Worm (Caenorhabditis elegans): Measurements from ENCODE around the gene B0238.9.

B0238.9 gene

ce11 chrV:5272619-5273074, 5.3 kb downstream of the B0238.9 start:
- TF ChIP-seq ztf-3 (GFP tag; optimal IDR thresholded peaks at IDR 0.05) (peak; percentile 34), T26A5.8 (tag; optimal IDR thresholded peaks at IDR 0.05) (no peak), B0261.1 (tag; optimal IDR thresholded peaks at IDR 0.05) (no peak), lsl-1 (GFP tag; optimal IDR thresholded peaks at IDR 0.05) (no peak), ztf-22 (GFP tag; optimal IDR thresholded peaks at IDR 0.05) (peak; percentile 1), bed-1 (GFP tag; IDR thresholded peaks at IDR 0.05) (no peak), pbrm-1 (GFP tag; IDR thresholded peaks at IDR 0.05) (peak; percentile 34; the same call in 1 of the 2 replicates)

ce11 chrV:5272034-5272433, 5.9 kb downstream of the B0238.9 start:
- no peak for TF ChIP-seq F23B12.7 (tag; optimal IDR thresholded peaks at IDR 0.05; ENCODE audit: insufficient read depth)
- TF ChIP-seq sptf-2 (GFP tag; optimal IDR thresholded peaks at IDR 0.05): no peak
- TF ChIP-seq rcor-1 (GFP tag; IDR thresholded peaks at IDR 0.05): no peak
- no peak for TF ChIP-seq tbx-9 (tag; optimal IDR thresholded peaks at IDR 0.05; ENCODE audit: borderline replicate concordance)
- TF ChIP-seq F33H1.4 (GFP tag; IDR thresholded peaks at IDR 0.05): no peak
- no peak for TF ChIP-seq hsf-1 (GFP tag; IDR thresholded peaks at IDR 0.05)
- TF ChIP-seq hlh-26 (GFP tag; conservative IDR thresholded peaks at IDR 0.05): no peak
- no peak for TF ChIP-seq ztf-3 (GFP tag; optimal IDR thresholded peaks at IDR 0.05)
- no peak for TF ChIP-seq nfya-2 (GFP tag; IDR thresholded peaks at IDR 0.05)

ce11 chrV:5271487-5271886, 6.4 kb downstream of the B0238.9 start:
- TF ChIP-seq dpff-1 (tag; optimal IDR thresholded peaks at IDR 0.05): no peak
- TF ChIP-seq sdz-38 (tag; optimal IDR thresholded peaks at IDR 0.05): no peak
- no peak for TF ChIP-seq mxl-1 (tag; optimal IDR thresholded peaks at IDR 0.05)
- no peak for TF ChIP-seq hmg-20 (GFP tag; IDR thresholded peaks at IDR 0.05)
- TF ChIP-seq mes-4 (tag; optimal IDR thresholded peaks at IDR 0.05): no peak
- no peak for TF ChIP-seq tbx-9 (tag; optimal IDR thresholded peaks at IDR 0.05; ENCODE audit: borderline replicate concordance)
- TF ChIP-seq T07F8.4 (tag; optimal IDR thresholded peaks at IDR 0.05): no peak
- no peak for TF ChIP-seq hrde-1 (tag; optimal IDR thresholded peaks at IDR 0.05; ENCODE audit: borderline replicate concordance)
- TF ChIP-seq aptf-2 (GFP tag; conservative IDR thresholded peaks at IDR 0.05): no peak
- TF ChIP-seq B0261.1 (tag; optimal IDR thresholded peaks at IDR 0.05): no peak
- no peak for TF ChIP-seq snpc-1.3 (tag; optimal IDR thresholded peaks at IDR 0.05; ENCODE audit: insufficient read depth)
- no peak for TF ChIP-seq nhr-27 (tag; optimal IDR thresholded peaks at IDR 0.05)
- TF ChIP-seq lin-26 (GFP tag; IDR thresholded peaks at IDR 0.05): peak; percentile 71
- no peak for TF ChIP-seq sea-2 (GFP tag; IDR thresholded peaks at IDR 0.05)
- no peak for TF ChIP-seq xnd-1 (tag; optimal IDR thresholded peaks at IDR 0.05)
- TF ChIP-seq tbp1 (GFP tag; optimal IDR thresholded peaks at IDR 0.05): peak; percentile 39
- TF ChIP-seq madf-10 (tag; optimal IDR thresholded peaks at IDR 0.05): peak; percentile 42
- no peak for TF ChIP-seq egl-18 (GFP tag; IDR thresholded peaks at IDR 0.05)
- TF ChIP-seq ekl-4 (GFP tag; IDR thresholded peaks at IDR 0.05): 0 out of 2 replicates have a peak, but pooled peaks have one; percentile 44
- TF ChIP-seq F52B5.7 (tag; optimal IDR thresholded peaks at IDR 0.05): peak; percentile 11
- TF ChIP-seq F55B11.4 (tag; optimal IDR thresholded peaks at IDR 0.05; ENCODE audit: borderline replicate concordance, insufficient read depth): no peak
- no peak for TF ChIP-seq F57C9.4 (tag; optimal IDR thresholded peaks at IDR 0.05)
- TF ChIP-seq akir-1 (GFP tag; optimal IDR thresholded peaks at IDR 0.05): no peak
- no peak for TF ChIP-seq repo-1 (tag; optimal IDR thresholded peaks at IDR 0.05)
- TF ChIP-seq unc-62 (GFP tag; optimal IDR thresholded peaks at IDR 0.05): peak; percentile 4
- no peak for TF ChIP-seq attf-3 (GFP tag; conservative IDR thresholded peaks at IDR 0.05)
- TF ChIP-seq nfya-1 (tag; optimal IDR thresholded peaks at IDR 0.05; ENCODE audit: borderline replicate concordance, insufficient read depth): no peak
- TF ChIP-seq ccch-3 (GFP tag; optimal IDR thresholded peaks at IDR 0.05): no peak
- TF ChIP-seq aptf-3 (GFP tag; IDR thresholded peaks at IDR 0.05): no peak
- peak; percentile 50; the same call in 1 of the 2 replicates for TF ChIP-seq Y53G8AR.9 (GFP tag; conservative IDR thresholded peaks at IDR 0.05)
- TF ChIP-seq Y67H2A.10 (GFP tag; conservative IDR thresholded peaks at IDR 0.05): no peak
- TF ChIP-seq lir-1 (GFP tag; conservative IDR thresholded peaks at IDR 0.05): peak; percentile 36; the same call in 1 of the 2 replicates
- no peak for TF ChIP-seq tlf-1 (GFP tag; optimal IDR thresholded peaks at IDR 0.05)
